Worm (Caenorhabditis elegans) whole organism, L1 larva: ENCODE measurements around the gene clec-183.
A peak's percentile ranks its signal among the peaks of the same experiment; 100 is the strongest.
"Not testable (repeated sequence)": the region's sequence is repeated elsewhere in the genome, so short reads cannot be mapped to it uniquely, and the experiment has no call there.

Experiments
- C16A3.4 ChIP-seq: fragments of 150-350 bp; optimal IDR thresholded peaks from 2 replicates; lab custom pipeline; 2014; ENCODE audit warnings: missing biosample characterization, missing genetic modification characterization
- Y116A8C.19 ChIP-seq: sonication (generic microtip); optimal IDR thresholded peaks from 2 replicates; lab custom pipeline; 2016; ENCODE audit warnings: missing compliant biosample characterization, missing genetic modification characterization, borderline replicate concordance
- ama-1 ChIP-seq: fragments of 150-350 bp; optimal IDR thresholded peaks from 2 replicates; lab custom pipeline; 2014
- blmp-1 ChIP-seq: fragments of 150-350 bp; optimal IDR thresholded peaks from 2 replicates; lab custom pipeline; 2014; ENCODE audit warnings: missing biosample characterization, missing genetic modification characterization
- ceh-82 ChIP-seq, 3 experiments: fragments of 150-350 bp in 1 of 3; sonication (generic microtip) in 2 of 3; optimal IDR thresholded peaks; 2 replicates each; lab custom pipeline; 2014 to 2017; ENCODE audit warnings: missing biosample characterization in 3 of 3, missing genetic modification characterization in 3 of 3
- dpl-1 ChIP-seq, 3 experiments: fragments of 150-350 bp in 2 of 3; sonication (generic microtip) in 1 of 3; optimal IDR thresholded peaks; 2 replicates each; lab custom pipeline; 2014 to 2017; ENCODE audit warnings: missing biosample characterization in 3 of 3, missing genetic modification characterization in 3 of 3, missing genetic modification reagents in 3 of 3
- dsc-1 ChIP-seq: sonication (generic microtip); optimal IDR thresholded peaks from 2 replicates; lab custom pipeline; 2016; ENCODE audit warnings: mild to moderate bottlenecking, missing genetic modification characterization, missing compliant biosample characterization
- efl-1 ChIP-seq, 4 experiments: fragments of 150-350 bp; optimal IDR thresholded peaks in 3 of 4; peaks in 1 of 4; 1 replicate in 1 of 4; 2 replicates in 3 of 4; lab custom pipeline; 2014; ENCODE audit warnings: missing biosample characterization in 2 of 4, missing genetic modification characterization in 2 of 4, missing genetic modification reagents in 2 of 4
- egl-13 ChIP-seq: sonication (generic microtip); optimal IDR thresholded peaks from 2 replicates; lab custom pipeline; 2016; ENCODE audit warnings: missing genotype, missing genetic modification reagents, missing genetic modification characterization, missing compliant biosample characterization
- egl-27 ChIP-seq, 2 experiments: fragments of 150-350 bp in 1 of 2; sonication (generic microtip); optimal IDR thresholded peaks; 3 replicates each; lab custom pipeline; 2017 to 2018; ENCODE audit warnings: missing biosample characterization in 2 of 2, missing genetic modification characterization in 2 of 2, missing genetic modification reagents in 2 of 2
- elt-2 ChIP-seq: sonication (generic microtip); optimal IDR thresholded peaks from 2 replicates; lab custom pipeline; 2016; ENCODE audit warnings: missing genetic modification characterization, mild to moderate bottlenecking, inconsistent platforms, missing compliant biosample characterization, missing genetic modification reagents
- fkh-8 ChIP-seq: sonication (generic microtip); optimal IDR thresholded peaks from 2 replicates; lab custom pipeline; 2016; ENCODE audit warnings: mild to moderate bottlenecking, missing genetic modification characterization, missing compliant biosample characterization
- fos-1 ChIP-seq: fragments of 150-350 bp; optimal IDR thresholded peaks from 2 replicates; lab custom pipeline; 2014; ENCODE audit warnings: missing biosample characterization, missing genetic modification characterization
- hlh-17 ChIP-seq: fragments of 200-800 bp; sonication (Bioruptor generic); optimal IDR thresholded peaks from 2 replicates; lab custom pipeline; 2018; ENCODE audit warnings: missing genetic modification characterization, mild to moderate bottlenecking, missing compliant biosample characterization, moderate library complexity, borderline replicate concordance
- hlh-4 ChIP-seq: sonication (generic microtip); optimal IDR thresholded peaks from 2 replicates; lab custom pipeline; 2016; ENCODE audit warnings: mild to moderate bottlenecking, missing genetic modification characterization, missing compliant biosample characterization
- irx-1 ChIP-seq: sonication (generic microtip); optimal IDR thresholded peaks from 2 replicates; lab custom pipeline; 2016; ENCODE audit warnings: missing genetic modification characterization, missing compliant biosample characterization
- isw-1 ChIP-seq: fragments of 200-800 bp; sonication (Bioruptor generic); IDR thresholded peaks from 2 replicates; pipeline ENCODE4 v1.3.6; 2022; ENCODE audit warnings: missing genetic modification characterization, missing compliant biosample characterization
- jun-1 ChIP-seq: fragments of 150-350 bp; optimal IDR thresholded peaks from 2 replicates; lab custom pipeline; 2014; ENCODE audit warnings: missing biosample characterization, missing genetic modification reagents, missing genetic modification characterization
- lin-13 ChIP-seq: fragments of 150-350 bp; optimal IDR thresholded peaks from 2 replicates; lab custom pipeline; 2014; ENCODE audit warnings: missing biosample characterization, missing genetic modification reagents, missing genetic modification characterization
- lin-35 ChIP-seq, 2 experiments: fragments of 150-350 bp; optimal IDR thresholded peaks; 2 replicates each; lab custom pipeline; 2014; ENCODE audit warnings: missing biosample characterization in 2 of 2, missing genetic modification characterization in 2 of 2, missing genetic modification reagents in 2 of 2
- lsy-2 ChIP-seq, 2 experiments: fragments of 150-350 bp; optimal IDR thresholded peaks; 2 replicates each; lab custom pipeline; 2014; ENCODE audit warnings: missing biosample characterization in 2 of 2, missing genetic modification characterization in 2 of 2
- mdl-1 ChIP-seq, 2 experiments: fragments of 150-350 bp; optimal IDR thresholded peaks; 2 replicates each; lab custom pipeline; 2014 to 2017; ENCODE audit warnings: missing biosample characterization in 2 of 2, missing genetic modification characterization in 2 of 2, inconsistent platforms in 1 of 2
- mef-2 ChIP-seq: fragments of 150-350 bp; optimal IDR thresholded peaks from 2 replicates; lab custom pipeline; 2014; ENCODE audit warnings: missing biosample characterization, missing genetic modification characterization
- nhr-19 ChIP-seq: fragments of 200-800 bp; sonication (Bioruptor generic); conservative IDR thresholded peaks from 2 replicates; pipeline ENCODE4 v1.3.6; 2022; ENCODE audit warnings: missing genetic modification characterization, missing compliant biosample characterization
- nhr-20 ChIP-seq: sonication (generic microtip); optimal IDR thresholded peaks from 2 replicates; lab custom pipeline; 2016; ENCODE audit warnings: mild to moderate bottlenecking, missing genetic modification characterization, missing compliant biosample characterization
- nhr-28 ChIP-seq: fragments of 150-350 bp; optimal IDR thresholded peaks from 2 replicates; lab custom pipeline; 2014; ENCODE audit warnings: missing biosample characterization, missing genetic modification characterization
- nhr-47 ChIP-seq: sonication (generic microtip); optimal IDR thresholded peaks from 2 replicates; lab custom pipeline; 2016; ENCODE audit warnings: mild to moderate bottlenecking, missing genetic modification characterization, moderate library complexity, missing compliant biosample characterization
- nhr-71 ChIP-seq: sonication (generic microtip); optimal IDR thresholded peaks from 2 replicates; lab custom pipeline; 2016; ENCODE audit warnings: mild to moderate bottlenecking, missing genetic modification characterization, moderate library complexity, missing compliant biosample characterization
- nhr-84 ChIP-seq: sonication (generic microtip); optimal IDR thresholded peaks from 2 replicates; lab custom pipeline; 2017; ENCODE audit warnings: missing biosample characterization, missing genetic modification characterization
- nhr-85 ChIP-seq: sonication (generic microtip); peaks from one replicate; lab custom pipeline; 2016; ENCODE audit warnings: missing genetic modification characterization, inconsistent platforms, missing compliant biosample characterization
- pqm-1 ChIP-seq: sonication (generic microtip); optimal IDR thresholded peaks from 3 replicates; lab custom pipeline; 2017; ENCODE audit warnings: missing biosample characterization, missing genetic modification characterization
- rnt-1 ChIP-seq: sonication (generic microtip); optimal IDR thresholded peaks from 2 replicates; lab custom pipeline; 2016; ENCODE audit warnings: mild to moderate bottlenecking, missing genetic modification characterization, moderate library complexity, missing compliant biosample characterization
- skn-1 ChIP-seq: fragments of 150-350 bp; optimal IDR thresholded peaks from 2 replicates; lab custom pipeline; 2014; ENCODE audit warnings: missing biosample characterization, missing genetic modification characterization
- snu-23 ChIP-seq: sonication (generic microtip); optimal IDR thresholded peaks from 2 replicates; lab custom pipeline; 2016; ENCODE audit warnings: missing genetic modification characterization, missing compliant biosample characterization
- sptf-1 ChIP-seq: fragments of 150-350 bp; optimal IDR thresholded peaks from 2 replicates; lab custom pipeline; 2014; ENCODE audit warnings: missing biosample characterization, missing genetic modification characterization
- sup-37 ChIP-seq: fragments of 200-800 bp; sonication (Bioruptor generic); optimal IDR thresholded peaks from 2 replicates; lab custom pipeline; 2018; ENCODE audit warnings: mild to moderate bottlenecking, missing genetic modification characterization, missing compliant biosample characterization
- swsn-7 ChIP-seq: sonication (generic microtip); optimal IDR thresholded peaks from 2 replicates; lab custom pipeline; 2016; ENCODE audit warnings: missing genetic modification characterization, missing compliant biosample characterization
- tlp-1 ChIP-seq: fragments of 150-350 bp; optimal IDR thresholded peaks from 2 replicates; lab custom pipeline; 2014; ENCODE audit warnings: missing biosample characterization, missing genetic modification characterization
- unc-130 ChIP-seq: fragments of 150-350 bp; optimal IDR thresholded peaks from 2 replicates; lab custom pipeline; 2017; ENCODE audit warnings: missing biosample characterization, missing genetic modification characterization, inconsistent platforms
- unc-86 ChIP-seq: sonication (generic microtip); optimal IDR thresholded peaks from 2 replicates; lab custom pipeline; 2016; ENCODE audit warnings: missing genetic modification characterization, missing compliant biosample characterization
- unc-98 ChIP-seq: fragments of 200-800 bp; sonication (Bioruptor generic); IDR thresholded peaks from 2 replicates; pipeline ENCODE4 v1.3.6; 2022; ENCODE audit warnings: missing genetic modification characterization, missing compliant biosample characterization
- vab-15 ChIP-seq: sonication (generic microtip); optimal IDR thresholded peaks from 2 replicates; lab custom pipeline; 2017; ENCODE audit warnings: missing genotype, mild to moderate bottlenecking, missing genetic modification characterization, missing compliant biosample characterization
- xbp-1 ChIP-seq: sonication (generic microtip); optimal IDR thresholded peaks from 2 replicates; lab custom pipeline; 2016; ENCODE audit warnings: missing genetic modification characterization, missing compliant biosample characterization
- zag-1 ChIP-seq: fragments of 150-350 bp; optimal IDR thresholded peaks from 2 replicates; lab custom pipeline; 2014; ENCODE audit warnings: missing biosample characterization, missing genetic modification characterization
- ztf-4 ChIP-seq: fragments of 150-350 bp; optimal IDR thresholded peaks from 2 replicates; lab custom pipeline; 2014; ENCODE audit warnings: missing biosample characterization, missing genetic modification characterization

Gene clec-183

ce11 chrIV:9310935-9311566 is 16.8 kb upstream of the clec-183 start:
- peak; percentile 7 for TF ChIP-seq nhr-20 (tag; lab: Kevin White, UChicago)
- no peak for TF ChIP-seq zag-1 (tag; lab: Kevin White, UChicago)
- TF ChIP-seq C16A3.4 (tag; lab: Kevin White, UChicago): no peak
- TF ChIP-seq swsn-7 (tag; lab: Kevin White, UChicago): no peak
- TF ChIP-seq elt-2 (tag; lab: Kevin White, UChicago): peak; percentile 90
- TF ChIP-seq efl-1 (optimal IDR thresholded peaks at IDR 0.05; lab: Kevin White, UChicago): no peak
- peak in 1 of 2 experiments; percentile 75 for TF ChIP-seq efl-1 (GFP tag; optimal IDR thresholded peaks at IDR 0.05 in 1 of 2; lab: Kevin White, UChicago)
- TF ChIP-seq sup-37: no peak
- TF ChIP-seq Y116A8C.19: no peak
- no peak for TF ChIP-seq unc-98 (GFP tag; lab: Robert Waterston, UW)
- no peak for TF ChIP-seq hlh-17 (GFP tag; lab: Kevin White, UChicago)
- TF ChIP-seq lin-13 (GFP tag; lab: Kevin White, UChicago): no peak
- TF ChIP-seq lin-35 (GFP tag; optimal IDR thresholded peaks at IDR 0.05; lab: Kevin White, UChicago): no peak
- no peak for TF ChIP-seq irx-1 (tag; lab: Kevin White, UChicago)
- TF ChIP-seq nhr-84 (tag; lab: Kevin White, UChicago): no peak
- TF ChIP-seq vab-15 (tag; lab: Kevin White, UChicago): no peak

ce11 chrIV:9312827-9313226 is 15.0 kb upstream of the clec-183 start, which contains the start of gene F49C12.7:
TSS of gene F49C12.7 (minus strand) at chrIV:9312927.
- TF ChIP-seq mdl-1 (tag; optimal IDR thresholded peaks at IDR 0.05; lab: Kevin White, UChicago); jun-1; tlp-1 (tag; lab: Kevin White, UChicago): not testable (repeated sequence)

- TF ChIP-seq rnt-1 (tag; lab: Kevin White, UChicago) (peak; percentile 48), sup-37 (no peak), unc-86 (tag; lab: Kevin White, UChicago) (no peak), dpl-1 (GFP tag; optimal IDR thresholded peaks at IDR 0.05; lab: Kevin White, UChicago) (peak; percentile 11 to 48 (median 47)), ceh-82 (tag; optimal IDR thresholded peaks at IDR 0.05; lab: Kevin White, UChicago) (peak in 2 of 3 experiments; percentile 19 to 41), blmp-1 (tag; lab: Kevin White, UChicago) (peak; percentile 25), fos-1 (tag; lab: Kevin White, UChicago) (no peak), isw-1 (GFP tag; lab: Robert Waterston, UW) (no peak), Y116A8C.19 (no peak), lin-35 (GFP tag; optimal IDR thresholded peaks at IDR 0.05; lab: Kevin White, UChicago) (peak; percentile 30 to 53), skn-1 (tag; lab: Kevin White, UChicago) (peak; percentile 98), egl-13 (tag; lab: Kevin White, UChicago) (no peak), dsc-1 (tag; lab: Kevin White, UChicago) (peak; percentile 7), nhr-85 (peak; percentile 69), nhr-47 (tag; lab: Kevin White, UChicago) (peak; percentile 37), ztf-4 (tag; lab: Kevin White, UChicago) (no peak), nhr-19 (GFP tag; lab: Robert Waterston, UW) (no peak; the same call in 1 of the 2 replicates), elt-2 (tag; lab: Kevin White, UChicago) (peak; percentile 4), efl-1 (optimal IDR thresholded peaks at IDR 0.05; lab: Kevin White, UChicago) (peak; percentile 52 to 58), efl-1 (GFP tag; optimal IDR thresholded peaks at IDR 0.05 in 1 of 2; lab: Kevin White, UChicago) (peak; percentile 36 to 94), lsy-2 (tag; optimal IDR thresholded peaks at IDR 0.05; lab: Kevin White, UChicago) (peak in 1 of 2 experiments; percentile 39), hlh-4 (no peak), sptf-1 (tag; lab: Kevin White, UChicago) (no peak), mef-2 (tag; lab: Kevin White, UChicago) (no peak), nhr-71 (peak; percentile 56), nhr-20 (tag; lab: Kevin White, UChicago) (peak; percentile 30), unc-130 (tag; lab: Kevin White, UChicago) (peak; percentile 61), C16A3.4 (tag; lab: Kevin White, UChicago) (peak; percentile 45), pqm-1 (no peak), nhr-28 (tag; lab: Kevin White, UChicago) (no peak), mdl-1 (tag; optimal IDR thresholded peaks at IDR 0.05; lab: Kevin White, UChicago) (peak in 1 of 2 experiments; percentile 20), fkh-8 (no peak), xbp-1 (tag; lab: Kevin White, UChicago) (peak; percentile 36), swsn-7 (tag; lab: Kevin White, UChicago) (peak; percentile 37), egl-27 (tag; optimal IDR thresholded peaks at IDR 0.05; lab: Kevin White, UChicago) (no peak), ama-1 (lab: Kevin White, UChicago) (no peak), snu-23 (peak; percentile 47)
Observed at ce11 chrIV:9316068-9316681, 11.6 kb upstream of the clec-183 start, which contains the start of the genes F49C12.9 and rpn-7. TSS of gene F49C12.9 (minus strand) at chrIV:9316215. TSS of gene rpn-7 (plus strand) at chrIV:9316631.
